Worm (Caenorhabditis elegans) whole organism, L1 larva: ENCODE measurements around the gene pqn-71.

Experiments
- C16A3.4 ChIP-seq: fragments of 150-350 bp; optimal IDR thresholded peaks from 2 replicates; lab custom pipeline; 2014; ENCODE audit warnings: missing biosample characterization, missing genetic modification characterization
- aha-1 ChIP-seq: fragments of 150-350 bp; optimal IDR thresholded peaks from 2 replicates; lab custom pipeline; 2014; ENCODE audit warnings: missing biosample characterization, missing genetic modification characterization
- alr-1 ChIP-seq: fragments of 200-800 bp; sonication (Bioruptor generic); optimal IDR thresholded peaks from 2 replicates; lab custom pipeline; 2018; ENCODE audit warnings: borderline replicate concordance, mild to moderate bottlenecking, missing genetic modification characterization, missing compliant biosample characterization
- aly-2 ChIP-seq: fragments of 150-350 bp; optimal IDR thresholded peaks from 2 replicates; lab custom pipeline; 2014; ENCODE audit warnings: missing biosample characterization, missing genetic modification characterization
- ama-1 ChIP-seq: fragments of 150-350 bp; optimal IDR thresholded peaks from 2 replicates; lab custom pipeline; 2014
- ceh-63 ChIP-seq: fragments of 200-800 bp; sonication (Bioruptor generic); optimal IDR thresholded peaks from 2 replicates; lab custom pipeline; 2018; ENCODE audit warnings: mild to moderate bottlenecking, missing genetic modification characterization, missing compliant biosample characterization
- ceh-8 ChIP-seq: fragments of 200-800 bp; sonication (Bioruptor generic); optimal IDR thresholded peaks from 2 replicates; lab custom pipeline; 2018; ENCODE audit warnings: mild to moderate bottlenecking, missing genetic modification characterization, moderate library complexity, missing compliant biosample characterization
- ceh-90 ChIP-seq: sonication (generic microtip); optimal IDR thresholded peaks from 2 replicates; lab custom pipeline; 2016; ENCODE audit warnings: missing genetic modification characterization, missing compliant biosample characterization
- efl-1 ChIP-seq, 4 experiments: fragments of 150-350 bp; optimal IDR thresholded peaks in 3 of 4; peaks in 1 of 4; 1 replicate in 1 of 4; 2 replicates in 3 of 4; lab custom pipeline; 2014; ENCODE audit warnings: missing biosample characterization in 2 of 4, missing genetic modification characterization in 2 of 4, missing genetic modification reagents in 2 of 4
- efl-3 ChIP-seq: fragments of 200-800 bp; sonication (Bioruptor generic); optimal IDR thresholded peaks from 2 replicates; lab custom pipeline; 2018; ENCODE audit warnings: mild to moderate bottlenecking, missing genetic modification characterization, missing compliant biosample characterization
- egl-13 ChIP-seq: sonication (generic microtip); optimal IDR thresholded peaks from 2 replicates; lab custom pipeline; 2016; ENCODE audit warnings: missing genotype, missing genetic modification reagents, missing genetic modification characterization, missing compliant biosample characterization
- elt-3 ChIP-seq, 6 experiments: fragments of 150-350 bp in 1 of 6; sonication (generic microtip); optimal IDR thresholded peaks; 2 replicates each; lab custom pipeline; 2017 to 2018; ENCODE audit warnings: missing biosample characterization in 6 of 6, missing genetic modification characterization in 6 of 6, inconsistent platforms in 1 of 6
- fkh-4 ChIP-seq: sonication (generic microtip); optimal IDR thresholded peaks from 2 replicates; lab custom pipeline; 2016; ENCODE audit warnings: missing compliant biosample characterization, missing genetic modification characterization, borderline replicate concordance
- fkh-8 ChIP-seq: sonication (generic microtip); optimal IDR thresholded peaks from 2 replicates; lab custom pipeline; 2016; ENCODE audit warnings: mild to moderate bottlenecking, missing genetic modification characterization, missing compliant biosample characterization
- fos-1 ChIP-seq: fragments of 150-350 bp; optimal IDR thresholded peaks from 2 replicates; lab custom pipeline; 2014; ENCODE audit warnings: missing biosample characterization, missing genetic modification characterization
- hlh-17 ChIP-seq: fragments of 200-800 bp; sonication (Bioruptor generic); optimal IDR thresholded peaks from 2 replicates; lab custom pipeline; 2018; ENCODE audit warnings: missing genetic modification characterization, mild to moderate bottlenecking, missing compliant biosample characterization, moderate library complexity, borderline replicate concordance
- hlh-4 ChIP-seq: sonication (generic microtip); optimal IDR thresholded peaks from 2 replicates; lab custom pipeline; 2016; ENCODE audit warnings: mild to moderate bottlenecking, missing genetic modification characterization, missing compliant biosample characterization
- lin-14 ChIP-seq: fragments of 200-800 bp; sonication (Bioruptor generic); optimal IDR thresholded peaks from 2 replicates; lab custom pipeline; 2018; ENCODE audit warnings: mild to moderate bottlenecking, missing genetic modification characterization, moderate library complexity, missing compliant biosample characterization
- lin-15B ChIP-seq: fragments of 150-350 bp; sonication (generic microtip); optimal IDR thresholded peaks from 3 replicates; lab custom pipeline; 2014; ENCODE audit warnings: missing biosample characterization, missing genetic modification characterization
- lin-35 ChIP-seq, 2 experiments: fragments of 150-350 bp; optimal IDR thresholded peaks; 2 replicates each; lab custom pipeline; 2014; ENCODE audit warnings: missing biosample characterization in 2 of 2, missing genetic modification characterization in 2 of 2, missing genetic modification reagents in 2 of 2
- lir-3 ChIP-seq: sonication (generic microtip); optimal IDR thresholded peaks from 2 replicates; lab custom pipeline; 2016; ENCODE audit warnings: mild to moderate bottlenecking, missing genetic modification characterization, moderate library complexity, missing compliant biosample characterization; ENCODE audit not compliant: poor library complexity
- lsy-2 ChIP-seq, 2 experiments: fragments of 150-350 bp; optimal IDR thresholded peaks; 2 replicates each; lab custom pipeline; 2014; ENCODE audit warnings: missing biosample characterization in 2 of 2, missing genetic modification characterization in 2 of 2
- mab-9 ChIP-seq: fragments of 200-800 bp; sonication (Bioruptor generic); IDR thresholded peaks from 2 replicates; pipeline ENCODE4 v1.3.6; 2022; ENCODE audit warnings: missing genetic modification reagents, missing genetic modification characterization, missing compliant biosample characterization
- mdl-1 ChIP-seq, 2 experiments: fragments of 150-350 bp; optimal IDR thresholded peaks; 2 replicates each; lab custom pipeline; 2014 to 2017; ENCODE audit warnings: missing biosample characterization in 2 of 2, missing genetic modification characterization in 2 of 2, inconsistent platforms in 1 of 2
- mep-1 ChIP-seq: fragments of 150-350 bp; optimal IDR thresholded peaks from 2 replicates; lab custom pipeline; 2014; ENCODE audit warnings: missing biosample characterization, missing genetic modification characterization
- nhr-12 ChIP-seq: sonication (generic microtip); optimal IDR thresholded peaks from 2 replicates; lab custom pipeline; 2017; ENCODE audit warnings: missing biosample characterization, missing genetic modification characterization
- nhr-19 ChIP-seq: fragments of 200-800 bp; sonication (Bioruptor generic); conservative IDR thresholded peaks from 2 replicates; pipeline ENCODE4 v1.3.6; 2022; ENCODE audit warnings: missing genetic modification characterization, missing compliant biosample characterization
- nhr-20 ChIP-seq: sonication (generic microtip); optimal IDR thresholded peaks from 2 replicates; lab custom pipeline; 2016; ENCODE audit warnings: mild to moderate bottlenecking, missing genetic modification characterization, missing compliant biosample characterization
- nhr-28 ChIP-seq: fragments of 150-350 bp; optimal IDR thresholded peaks from 2 replicates; lab custom pipeline; 2014; ENCODE audit warnings: missing biosample characterization, missing genetic modification characterization
- nhr-71 ChIP-seq: sonication (generic microtip); optimal IDR thresholded peaks from 2 replicates; lab custom pipeline; 2016; ENCODE audit warnings: mild to moderate bottlenecking, missing genetic modification characterization, moderate library complexity, missing compliant biosample characterization
- nhr-76 ChIP-seq: sonication (generic microtip); optimal IDR thresholded peaks from 2 replicates; lab custom pipeline; 2017; ENCODE audit warnings: missing biosample characterization, missing genetic modification characterization
- nhr-77 ChIP-seq: fragments of 150-350 bp; optimal IDR thresholded peaks from 2 replicates; lab custom pipeline; 2014; ENCODE audit warnings: missing biosample characterization, missing genetic modification characterization
- nhr-85 ChIP-seq: sonication (generic microtip); peaks from one replicate; lab custom pipeline; 2016; ENCODE audit warnings: missing genetic modification characterization, inconsistent platforms, missing compliant biosample characterization
- pax-3 ChIP-seq: fragments of 200-800 bp; sonication (Bioruptor generic); optimal IDR thresholded peaks from 2 replicates; lab custom pipeline; 2018; ENCODE audit warnings: mild to moderate bottlenecking, missing genetic modification characterization, moderate library complexity, missing compliant biosample characterization
- pqm-1 ChIP-seq: sonication (generic microtip); optimal IDR thresholded peaks from 3 replicates; lab custom pipeline; 2017; ENCODE audit warnings: missing biosample characterization, missing genetic modification characterization
- rnt-1 ChIP-seq: sonication (generic microtip); optimal IDR thresholded peaks from 2 replicates; lab custom pipeline; 2016; ENCODE audit warnings: mild to moderate bottlenecking, missing genetic modification characterization, moderate library complexity, missing compliant biosample characterization
- snu-23 ChIP-seq: sonication (generic microtip); optimal IDR thresholded peaks from 2 replicates; lab custom pipeline; 2016; ENCODE audit warnings: missing genetic modification characterization, missing compliant biosample characterization
- sptf-1 ChIP-seq: fragments of 150-350 bp; optimal IDR thresholded peaks from 2 replicates; lab custom pipeline; 2014; ENCODE audit warnings: missing biosample characterization, missing genetic modification characterization
- tlp-1 ChIP-seq: fragments of 150-350 bp; optimal IDR thresholded peaks from 2 replicates; lab custom pipeline; 2014; ENCODE audit warnings: missing biosample characterization, missing genetic modification characterization
- unc-30 ChIP-seq: sonication (generic microtip); optimal IDR thresholded peaks from 2 replicates; lab custom pipeline; 2017; ENCODE audit warnings: missing biosample characterization, missing genetic modification characterization
- unc-86 ChIP-seq: sonication (generic microtip); optimal IDR thresholded peaks from 2 replicates; lab custom pipeline; 2016; ENCODE audit warnings: missing genetic modification characterization, missing compliant biosample characterization
- ztf-11 ChIP-seq, 2 experiments: sonication (generic microtip); optimal IDR thresholded peaks; 2 replicates each; lab custom pipeline; 2016 to 2017; ENCODE audit warnings: missing genetic modification characterization in 2 of 2, missing biosample characterization in 1 of 2, missing compliant biosample characterization in 1 of 2
- ztf-4 ChIP-seq: fragments of 150-350 bp; optimal IDR thresholded peaks from 2 replicates; lab custom pipeline; 2014; ENCODE audit warnings: missing biosample characterization, missing genetic modification characterization

pqn-71 gene

DNA sequence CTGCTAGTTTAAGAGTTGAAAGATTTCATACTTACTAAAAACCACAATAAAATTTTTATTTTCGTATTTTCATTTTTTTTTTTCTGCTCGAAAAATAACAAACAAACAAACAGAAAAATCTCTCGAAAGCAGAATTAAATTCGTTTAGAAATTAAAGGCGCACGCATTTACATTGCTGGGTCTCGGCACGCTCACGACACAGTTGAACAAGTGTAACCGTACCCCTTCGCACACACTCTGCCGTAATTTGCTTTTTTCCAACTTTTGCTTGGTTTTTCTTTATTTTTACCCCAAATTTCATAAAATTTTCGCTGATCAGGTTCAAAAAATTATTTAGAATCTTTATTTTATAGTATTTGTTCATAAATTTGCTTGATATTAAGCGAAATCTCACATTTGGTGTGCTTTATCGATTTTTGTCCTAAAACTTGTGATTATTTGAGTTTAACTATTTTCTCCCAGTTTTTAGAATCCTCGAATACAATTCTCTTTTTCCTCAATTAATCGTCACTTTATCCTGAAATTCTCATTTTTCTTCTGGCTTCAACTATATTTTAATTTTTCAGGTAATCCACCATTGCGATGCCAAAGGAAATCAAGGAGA is 46.2 kb downstream of the pqn-71 start, which contains the start of gene rpl-38 (continued):
- no peak for TF ChIP-seq nhr-12 (tag; lab: Kevin White, UChicago)
- TF ChIP-seq unc-30 (tag; lab: Kevin White, UChicago), result no peak
- peak; percentile 68 for TF ChIP-seq fos-1 (tag; lab: Kevin White, UChicago)
- peak; percentile 78 for TF ChIP-seq unc-86
- TF ChIP-seq sptf-1 (tag; lab: Kevin White, UChicago), result no peak
- no peak for TF ChIP-seq hlh-17 (GFP tag; lab: Kevin White, UChicago)
- TF ChIP-seq nhr-76 (tag; lab: Kevin White, UChicago), result no peak
- peak in 1 of 2 experiments; percentile 66 for TF ChIP-seq mdl-1 (tag; optimal IDR thresholded peaks at IDR 0.05; lab: Kevin White, UChicago)
- TF ChIP-seq C16A3.4 (tag; lab: Kevin White, UChicago), result peak; percentile 94
- no peak for TF ChIP-seq ceh-90 (tag; lab: Kevin White, UChicago)
- TF ChIP-seq elt-3 (tag; optimal IDR thresholded peaks at IDR 0.05; lab: Kevin White, UChicago), result peak in 3 of 6 experiments; percentile 55 to 68 (median 57)
- TF ChIP-seq ama-1 (lab: Kevin White, UChicago), result no peak
- no peak for TF ChIP-seq nhr-28
- no peak for TF ChIP-seq lin-15B (tag; lab: Kevin White, UChicago)
- peak; percentile 91 for TF ChIP-seq nhr-85 (tag; lab: Kevin White, UChicago)
- no peak for TF ChIP-seq ceh-63 (GFP tag; lab: Kevin White, UChicago)
- peak; percentile 92 for TF ChIP-seq snu-23 (GFP tag; lab: Kevin White, UChicago)
- peak; percentile 66 for TF ChIP-seq aly-2 (tag; lab: Kevin White, UChicago)
- TF ChIP-seq ceh-8 (GFP tag; lab: Kevin White, UChicago), result no peak
- peak; percentile 50 for TF ChIP-seq ztf-4 (tag; lab: Kevin White, UChicago)
- TF ChIP-seq nhr-71, result peak; percentile 90
- peak; percentile 91 for TF ChIP-seq mep-1 (tag; lab: Kevin White, UChicago)
- TF ChIP-seq hlh-4 (tag; lab: Kevin White, UChicago), result no peak
- peak; percentile 88 to 89 for TF ChIP-seq efl-1 (optimal IDR thresholded peaks at IDR 0.05; lab: Kevin White, UChicago)
- peak; percentile 81 to 98 for TF ChIP-seq efl-1 (GFP tag; optimal IDR thresholded peaks at IDR 0.05 in 1 of 2; lab: Kevin White, UChicago)
- no peak for TF ChIP-seq efl-3 (GFP tag; lab: Kevin White, UChicago)
- TF ChIP-seq pqm-1, result no peak
- peak; percentile 86 for TF ChIP-seq nhr-19 (GFP tag; lab: Robert Waterston, UW)
- peak; percentile 62 for TF ChIP-seq nhr-77 (tag; lab: Kevin White, UChicago)
- no peak for TF ChIP-seq tlp-1
- TF ChIP-seq pax-3 (tag; lab: Kevin White, UChicago), result no peak
- peak; percentile 99 for TF ChIP-seq lsy-2 (tag; optimal IDR thresholded peaks at IDR 0.05; lab: Kevin White, UChicago)
- no peak for TF ChIP-seq mab-9 (GFP tag; lab: Robert Waterston, UW)
- TF ChIP-seq nhr-20 (tag; lab: Kevin White, UChicago), result peak; percentile 86
- TF ChIP-seq aha-1 (tag; lab: Kevin White, UChicago), result peak; percentile 22
- peak; percentile 68 for TF ChIP-seq fkh-8 (tag; lab: Kevin White, UChicago)
- peak in 1 of 2 experiments; percentile 18 for TF ChIP-seq ztf-11 (tag; optimal IDR thresholded peaks at IDR 0.05; lab: Kevin White, UChicago)

DNA sequence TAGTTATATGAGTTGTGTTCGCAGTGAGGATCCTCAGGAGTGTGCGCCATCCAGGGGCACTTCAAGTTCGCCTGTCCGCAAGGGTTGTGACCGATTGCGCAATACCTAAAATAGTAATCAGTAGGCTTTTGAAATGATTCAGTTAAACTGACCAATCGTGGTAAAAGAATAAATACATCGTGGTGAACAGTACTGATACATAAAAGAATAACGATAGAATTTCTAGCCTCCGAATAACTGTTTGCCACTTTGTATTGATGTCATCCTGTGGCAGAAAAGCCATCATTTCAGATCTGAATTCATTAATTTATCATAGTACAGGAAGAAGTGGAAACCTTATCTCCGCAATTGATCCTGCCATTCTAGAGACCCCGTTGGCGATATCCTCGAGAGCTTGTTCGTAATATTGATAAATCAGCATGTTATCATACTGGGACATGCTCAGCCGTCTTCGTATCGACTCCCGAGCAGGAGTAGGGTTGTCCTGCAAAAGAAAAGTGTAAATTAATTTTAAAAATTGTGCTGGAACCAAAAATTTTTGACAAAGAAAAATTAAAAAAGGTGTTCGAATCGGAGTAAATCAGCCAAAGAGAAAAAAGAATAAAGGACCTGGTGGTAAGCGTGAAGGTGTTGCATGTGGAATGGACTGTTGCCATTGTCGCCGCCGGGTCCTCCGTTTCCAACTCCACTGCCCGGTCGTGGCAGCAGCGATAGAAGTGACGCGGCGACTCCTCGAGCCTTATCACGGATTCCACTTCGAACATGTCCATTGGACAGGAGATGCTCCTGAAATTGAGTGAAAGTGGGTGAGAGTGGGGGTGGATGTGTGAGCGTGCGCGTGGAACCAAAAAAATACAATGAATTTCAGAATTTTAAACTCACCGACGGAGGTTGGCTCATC is 47.6 kb downstream of the pqn-71 start:
- peak in 1 of 2 experiments; percentile 23 for TF ChIP-seq lsy-2 (tag; optimal IDR thresholded peaks at IDR 0.05; lab: Kevin White, UChicago)
- no peak for TF ChIP-seq alr-1

DNA sequence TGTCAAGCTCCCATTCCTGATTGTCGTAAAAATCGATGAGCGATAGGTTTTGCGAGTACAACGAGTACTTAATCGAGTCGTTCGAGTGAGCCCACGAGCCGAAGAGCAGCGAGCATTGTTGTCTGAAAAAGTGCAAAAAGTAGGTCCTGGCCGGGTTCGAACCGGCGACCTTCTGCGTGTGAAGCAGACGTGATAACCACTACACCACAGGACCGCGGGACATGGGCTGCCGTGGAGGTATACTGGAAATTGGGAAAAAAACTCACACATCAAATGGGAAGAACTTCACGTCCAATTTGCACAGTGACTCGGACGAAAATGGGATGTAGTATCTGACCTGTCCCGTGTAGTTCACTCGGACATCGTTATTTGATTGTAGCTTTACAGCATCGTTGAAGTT is 49.9 kb downstream of the pqn-71 start:
- TF ChIP-seq rnt-1 (tag; lab: Kevin White, UChicago) (peak; percentile 53), fkh-4 (no peak), lir-3 (tag; lab: Kevin White, UChicago) (no peak), lin-35 (GFP tag; optimal IDR thresholded peaks at IDR 0.05; lab: Kevin White, UChicago) (peak in 1 of 2 experiments; percentile 52), mep-1 (tag; lab: Kevin White, UChicago) (no peak), alr-1 (no peak), efl-1 (optimal IDR thresholded peaks at IDR 0.05; lab: Kevin White, UChicago) (no peak), efl-1 (GFP tag; optimal IDR thresholded peaks at IDR 0.05 in 1 of 2; lab: Kevin White, UChicago) (peak in 1 of 2 experiments; percentile 90), lin-14 (GFP tag; lab: Kevin White, UChicago) (peak; percentile 2), nhr-85 (tag; lab: Kevin White, UChicago) (no peak), nhr-71 (peak; percentile 19), egl-13 (tag; lab: Kevin White, UChicago) (no peak), mdl-1 (tag; optimal IDR thresholded peaks at IDR 0.05; lab: Kevin White, UChicago) (no peak)
